Fruit fly (Drosophila melanogaster): Measurements from ENCODE around the gene CG5989.

- TF ChIP-seq Snoo (tag; optimal IDR thresholded peaks at IDR 0.05), result peak; percentile 35
- TF ChIP-seq CG8301 (tag; optimal IDR thresholded peaks at IDR 0.05), result no peak
- 0 out of 2 replicates have a peak, but pooled peaks have one; percentile 19 for TF ChIP-seq Ets98B (GFP tag; IDR thresholded peaks at IDR 0.05)
- no peak for TF ChIP-seq CG17806 (tag; optimal IDR thresholded peaks at IDR 0.05)
- no peak for TF ChIP-seq CG9948 (tag; optimal IDR thresholded peaks at IDR 0.05)
- no peak for TF ChIP-seq CG8159 (tag; optimal IDR thresholded peaks at IDR 0.05)
- TF ChIP-seq EcR (GFP tag; optimal IDR thresholded peaks at IDR 0.05), result no peak
- TF ChIP-seq CG10348 (GFP tag; IDR thresholded peaks at IDR 0.05), result no peak
Measured at dm6 chr3L:8628964-8629363, 25.0 kb upstream of the CG5989 start.

All from whole organism, pupa.